Worm (Caenorhabditis elegans) whole organism, L4 larva: ENCODE results near the gene Y43F8B.19.

Source experiments
- ama-1 ChIP-seq: fragments of 150-350 bp; optimal IDR thresholded peaks from 2 replicates; lab custom pipeline; 2014; ENCODE audit warnings: inconsistent platforms, mixed read lengths
- ces-1 ChIP-seq: fragments of 150-350 bp; sonication (generic microtip); optimal IDR thresholded peaks from 4 replicates; lab custom pipeline; 2014; ENCODE audit warnings: missing biosample characterization, missing genetic modification reagents, missing genetic modification characterization
- dpl-1 ChIP-seq: fragments of 150-350 bp; optimal IDR thresholded peaks from 2 replicates; lab custom pipeline; 2014; ENCODE audit warnings: missing biosample characterization, missing genetic modification reagents, missing genetic modification characterization
- fos-1 ChIP-seq: fragments of 150-350 bp; optimal IDR thresholded peaks from 2 replicates; lab custom pipeline; 2014; ENCODE audit warnings: missing biosample characterization, missing genetic modification characterization
- lim-7 ChIP-seq: fragments of 200-800 bp; sonication (Bioruptor generic); IDR thresholded peaks from 2 replicates; pipeline ENCODE4 v1.3.6; 2022; ENCODE audit warnings: missing genetic modification characterization, missing compliant biosample characterization
- mdl-1 ChIP-seq, 2 experiments: fragments of 150-350 bp in 1 of 2; sonication (generic microtip) in 1 of 2; optimal IDR thresholded peaks; 2 replicates each; lab custom pipeline; 2014 to 2017; ENCODE audit warnings: missing biosample characterization in 2 of 2, missing genetic modification characterization in 2 of 2
- mxl-3 ChIP-seq: fragments of 200-800 bp; sonication (Bioruptor generic); optimal IDR thresholded peaks from 2 replicates; lab custom pipeline; 2018; ENCODE audit warnings: mild to moderate bottlenecking, missing genetic modification characterization, missing compliant biosample characterization
- nhr-11 ChIP-seq: fragments of 150-350 bp; optimal IDR thresholded peaks from 2 replicates; lab custom pipeline; 2014; ENCODE audit warnings: missing biosample characterization, missing genetic modification characterization
- nhr-237 ChIP-seq: sonication (generic microtip); optimal IDR thresholded peaks from 2 replicates; lab custom pipeline; 2017; ENCODE audit warnings: missing biosample characterization, missing genetic modification characterization
- nhr-25 ChIP-seq: sonication (generic microtip); optimal IDR thresholded peaks from 2 replicates; lab custom pipeline; 2017; ENCODE audit warnings: missing genetic modification characterization, mild to moderate bottlenecking, missing compliant biosample characterization, antibody characterized with exemption, moderate library complexity, borderline replicate concordance; ENCODE audit not compliant: insufficient read depth
- nhr-6 ChIP-seq: fragments of 150-350 bp; optimal IDR thresholded peaks from 2 replicates; lab custom pipeline; 2014; ENCODE audit warnings: missing biosample characterization, missing genetic modification characterization
- snpc-4 ChIP-seq: fragments of 150-350 bp; optimal IDR thresholded peaks from 2 replicates; lab custom pipeline; 2014; ENCODE audit warnings: missing biosample characterization, missing genetic modification characterization
- unc-130 ChIP-seq: sonication (generic microtip); optimal IDR thresholded peaks from 2 replicates; lab custom pipeline; 2016; ENCODE audit warnings: missing genetic modification reagents, missing genetic modification characterization, missing compliant biosample characterization

ce11 chrV:19485690-19486089 is 26.4 kb downstream of the Y43F8B.19 start, which contains the start of gene Y43F8B.18:
- TF ChIP-seq fos-1 (tag; lab: Kevin White, UChicago) (no peak), nhr-237 (tag; lab: Kevin White, UChicago) (no peak), nhr-25 (tag; lab: Kevin White, UChicago) (no peak), mdl-1 (tag; optimal IDR thresholded peaks at IDR 0.05; lab: Kevin White, UChicago) (no peak), snpc-4 (no peak), ama-1 (no peak), ces-1 (no peak), nhr-6 (tag; lab: Kevin White, UChicago) (no peak), unc-130 (GFP tag; lab: Kevin White, UChicago) (no peak), mxl-3 (no peak), lim-7 (GFP tag; lab: Robert Waterston, UW) (no peak), dpl-1 (GFP tag; lab: Kevin White, UChicago) (no peak), nhr-11 (tag; lab: Kevin White, UChicago) (no peak)
